Worm (Caenorhabditis elegans): ENCODE data around the gene inx-11.

The inx-11 gene

DNA sequence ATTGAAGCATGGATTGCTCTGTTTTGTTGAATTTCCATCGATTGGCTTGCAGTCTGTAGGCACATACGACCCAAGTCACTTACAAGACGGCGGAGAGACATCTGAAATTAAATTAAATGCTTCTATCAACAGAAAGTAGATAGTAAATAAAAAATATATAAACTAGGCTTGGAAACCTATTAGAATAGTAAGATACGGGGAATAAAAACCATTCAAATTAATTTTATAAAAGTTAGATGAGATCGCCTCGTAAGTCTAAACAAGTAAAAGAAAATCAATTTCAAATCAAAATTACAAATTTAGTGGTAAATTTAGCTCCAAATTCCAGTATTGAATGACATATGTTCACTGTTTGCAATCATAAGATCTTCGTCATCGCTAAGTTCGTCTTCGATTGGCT lies 7.5 kb downstream of the inx-11 start, which contains the start of gene mrps-11:
TSS of gene mrps-11 (minus strand) at position 101 of the 400 bp plus-strand sequence.
- TF ChIP-seq zag-1 (tag; optimal IDR thresholded peaks at IDR 0.05) (no peak), nhr-23 (tag; optimal IDR thresholded peaks at IDR 0.05) (no peak), nhr-11 (tag; optimal IDR thresholded peaks at IDR 0.05) (no peak), unc-39 (tag; optimal IDR thresholded peaks at IDR 0.05) (no peak), lsy-2 (tag; optimal IDR thresholded peaks at IDR 0.05) (no peak), fos-1 (tag; optimal IDR thresholded peaks at IDR 0.05) (no peak), unc-62 (GFP tag; optimal IDR thresholded peaks at IDR 0.05) (no peak), sem-4 (tag; optimal IDR thresholded peaks at IDR 0.05) (no peak), nhr-6 (tag; optimal IDR thresholded peaks at IDR 0.05) (no peak), mbf-1 (tag; optimal IDR thresholded peaks at IDR 0.05) (no peak), Y55F3AM.14 (GFP tag; optimal IDR thresholded peaks at IDR 0.05) (no peak)

DNA sequence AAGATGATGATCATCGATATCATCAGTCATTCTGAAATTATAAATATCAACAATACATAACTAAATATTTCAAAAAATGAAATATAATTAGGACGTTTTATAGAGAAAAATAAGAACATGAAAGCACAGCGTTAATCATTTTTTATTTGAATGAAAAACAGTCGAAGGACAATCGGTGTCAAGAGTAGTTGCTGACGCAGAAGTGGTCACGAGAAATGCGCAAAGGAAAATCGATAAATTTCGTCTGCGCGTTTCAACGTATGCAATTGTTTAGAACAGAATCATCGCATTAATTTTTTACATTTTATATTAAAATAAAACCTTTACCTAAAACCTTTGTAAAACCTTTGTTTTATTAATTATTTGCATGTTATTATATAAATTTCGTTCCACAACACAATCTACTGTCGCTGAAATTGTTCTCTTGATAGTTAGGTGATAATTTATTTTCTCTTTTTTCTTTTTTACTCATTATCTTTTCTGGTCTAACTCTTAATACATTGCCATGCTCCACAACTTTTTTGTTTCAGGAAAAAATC lies 10.8 kb downstream of the inx-11 start, which contains the start of the genes W04D2.4 and rbm-25:
TSS of gene W04D2.4 (minus strand) at position 31 of the 539 bp plus-strand sequence.
TSS of gene rbm-25 (plus strand) at position 489 of the 539 bp plus-strand sequence.
- TF ChIP-seq aly-2 (tag; optimal IDR thresholded peaks at IDR 0.05) (peak; percentile 14), nhr-23 (tag; optimal IDR thresholded peaks at IDR 0.05) (no peak), blmp-1 (tag; optimal IDR thresholded peaks at IDR 0.05; ENCODE audit: insufficient read depth) (no peak), skn-1 (tag; optimal IDR thresholded peaks at IDR 0.05) (no peak), sma-9 (GFP tag; optimal IDR thresholded peaks at IDR 0.05) (peak; percentile 87), sma-9 (tag; optimal IDR thresholded peaks at IDR 0.05) (no peak), nhr-129 (tag; optimal IDR thresholded peaks at IDR 0.05) (peak; percentile 58), crh-2 (tag; optimal IDR thresholded peaks at IDR 0.05) (peak; percentile 87), nhr-12 (tag; optimal IDR thresholded peaks at IDR 0.05) (no peak), mbf-1 (tag; optimal IDR thresholded peaks at IDR 0.05) (no peak), lsy-2 (tag; optimal IDR thresholded peaks at IDR 0.05) (peak; percentile 87 to 92), sma-3 (GFP tag; optimal IDR thresholded peaks at IDR 0.05) (peak; percentile 60), nhr-6 (tag; optimal IDR thresholded peaks at IDR 0.05) (no peak), lin-39 (tag; optimal IDR thresholded peaks at IDR 0.05) (no peak), nhr-237 (tag; optimal IDR thresholded peaks at IDR 0.05) (no peak), nhr-77 (tag; optimal IDR thresholded peaks at IDR 0.05) (no peak), lin-13 (GFP tag; optimal IDR thresholded peaks at IDR 0.05) (peak; percentile 57), ztf-11 (tag; optimal IDR thresholded peaks at IDR 0.05) (no peak), elt-1 (tag; optimal IDR thresholded peaks at IDR 0.05) (no peak), C34F6.9 (tag; optimal IDR thresholded peaks at IDR 0.05) (peak; percentile 96), nhr-21 (tag; optimal IDR thresholded peaks at IDR 0.05) (peak; percentile 76), unc-39 (tag; optimal IDR thresholded peaks at IDR 0.05) (no peak), egl-27 (tag; optimal IDR thresholded peaks at IDR 0.05) (peak; percentile 66), R02D3.7 (tag; optimal IDR thresholded peaks at IDR 0.05) (peak; percentile 28), Y55F3AM.14 (GFP tag; optimal IDR thresholded peaks at IDR 0.05) (no peak), nhr-10 (tag; optimal IDR thresholded peaks at IDR 0.05) (no peak), nhr-11 (tag; optimal IDR thresholded peaks at IDR 0.05) (no peak), zag-1 (tag; optimal IDR thresholded peaks at IDR 0.05) (no peak), unc-55 (GFP tag; optimal IDR thresholded peaks at IDR 0.05) (peak; percentile 90), F13H6.1 (tag; optimal IDR thresholded peaks at IDR 0.05) (peak; percentile 71), ama-1 (optimal IDR thresholded peaks at IDR 0.05) (peak; percentile 29), nhr-25 (tag; optimal IDR thresholded peaks at IDR 0.05) (peak; percentile 60), ztf-1 (GFP tag; conservative IDR thresholded peaks at IDR 0.05) (no peak), dmd-4 (tag; optimal IDR thresholded peaks at IDR 0.05) (peak; percentile 36), alr-1 (tag; optimal IDR thresholded peaks at IDR 0.05) (no peak), mab-5 (tag; optimal IDR thresholded peaks at IDR 0.05) (peak; percentile 87), snpc-4 (tag; optimal IDR thresholded peaks at IDR 0.05) (peak; percentile 88), ceh-82 (tag; optimal IDR thresholded peaks at IDR 0.05) (no peak), mdl-1 (tag; optimal IDR thresholded peaks at IDR 0.05) (no peak), unc-62 (GFP tag; optimal IDR thresholded peaks at IDR 0.05) (no peak), ceh-16 (tag; optimal IDR thresholded peaks at IDR 0.05) (no peak), peb-1 (tag; optimal IDR thresholded peaks at IDR 0.05) (no peak), gmeb-1 (tag; optimal IDR thresholded peaks at IDR 0.05) (peak; percentile 87), ZK546.5 (tag; optimal IDR thresholded peaks at IDR 0.05) (no peak), fos-1 (tag; optimal IDR thresholded peaks at IDR 0.05) (peak; percentile 37), lin-11 (tag; optimal IDR thresholded peaks at IDR 0.05) (no peak), sem-4 (tag; optimal IDR thresholded peaks at IDR 0.05) (peak; percentile 67), ztf-4 (tag; optimal IDR thresholded peaks at IDR 0.05) (peak; percentile 35), elt-3 (tag; optimal IDR thresholded peaks at IDR 0.05) (no peak)
